Fruit fly (Drosophila melanogaster): Measurements from ENCODE around the gene MED14.

MED14 gene

DNA sequence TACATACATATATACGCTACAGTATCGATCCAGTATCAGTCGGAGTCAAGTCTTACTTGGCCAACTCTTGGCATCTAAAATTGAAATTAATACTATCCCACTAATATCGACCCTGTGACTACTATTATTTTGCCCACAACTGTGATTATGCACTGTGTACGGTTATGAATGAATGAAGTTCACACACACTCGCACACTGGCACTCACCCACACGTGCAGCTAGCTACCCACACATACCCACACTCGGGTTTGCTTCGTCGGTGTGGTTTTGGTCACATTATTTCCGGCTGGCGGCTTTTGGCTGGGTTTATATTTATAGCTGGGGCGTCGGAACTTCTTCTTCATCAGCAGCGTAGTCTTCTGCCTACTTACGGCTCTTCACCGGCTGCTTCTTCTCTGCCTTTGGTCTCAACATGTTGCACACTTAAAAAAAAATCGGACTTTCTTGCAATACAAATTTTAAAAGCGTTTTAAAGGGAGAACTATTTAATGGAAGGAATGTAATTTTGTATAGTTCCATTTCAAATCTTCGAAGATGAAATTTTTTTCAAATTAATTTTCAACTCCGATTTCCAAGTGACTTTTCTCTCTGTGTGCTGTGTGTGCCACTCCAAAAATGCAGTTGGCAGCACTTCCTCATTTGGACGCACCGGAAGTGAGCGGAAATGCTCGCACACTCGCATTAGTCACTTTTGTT is 41.4 kb downstream of the MED14 start:
- TF ChIP-seq D1 (tag; optimal IDR thresholded peaks at IDR 0.05) (no peak), CG34367 (tag; optimal IDR thresholded peaks at IDR 0.05) (peak; percentile 76), CG10348 (GFP tag; IDR thresholded peaks at IDR 0.05) (peak; percentile 40; the same call in 1 of the 2 replicates), CG15710 (tag; optimal IDR thresholded peaks at IDR 0.05) (peak; percentile 75), rn (GFP tag; IDR thresholded peaks at IDR 0.05) (peak; percentile 83), CG9948 (tag; optimal IDR thresholded peaks at IDR 0.05) (peak; percentile 80), fd96Ca (GFP tag; IDR thresholded peaks at IDR 0.05) (peak; percentile 87), CG13204 (GFP tag; optimal IDR thresholded peaks at IDR 0.05) (peak; percentile 7), Snoo (tag; optimal IDR thresholded peaks at IDR 0.05) (peak; percentile 72), Ets98B (GFP tag; IDR thresholded peaks at IDR 0.05) (peak; percentile 91), CG4496 (GFP tag; IDR thresholded peaks at IDR 0.05) (peak; percentile 92), Pif1B (GFP tag; optimal IDR thresholded peaks at IDR 0.05) (peak; percentile 75), CG32121 (GFP tag; IDR thresholded peaks at IDR 0.05) (peak; percentile 92), CG17806 (tag; optimal IDR thresholded peaks at IDR 0.05) (peak; percentile 82), CG8159 (tag; optimal IDR thresholded peaks at IDR 0.05) (peak; percentile 85), EcR (GFP tag; optimal IDR thresholded peaks at IDR 0.05) (no peak), CG12605 (GFP tag; IDR thresholded peaks at IDR 0.05) (peak; percentile 72), CG8301 (tag; optimal IDR thresholded peaks at IDR 0.05) (peak; percentile 91), Pif1A (GFP tag; optimal IDR thresholded peaks at IDR 0.05) (peak; percentile 82), gl (tag; optimal IDR thresholded peaks at IDR 0.05) (peak; percentile 44), CG14655 (GFP tag; optimal IDR thresholded peaks at IDR 0.05) (peak; percentile 91)

DNA sequence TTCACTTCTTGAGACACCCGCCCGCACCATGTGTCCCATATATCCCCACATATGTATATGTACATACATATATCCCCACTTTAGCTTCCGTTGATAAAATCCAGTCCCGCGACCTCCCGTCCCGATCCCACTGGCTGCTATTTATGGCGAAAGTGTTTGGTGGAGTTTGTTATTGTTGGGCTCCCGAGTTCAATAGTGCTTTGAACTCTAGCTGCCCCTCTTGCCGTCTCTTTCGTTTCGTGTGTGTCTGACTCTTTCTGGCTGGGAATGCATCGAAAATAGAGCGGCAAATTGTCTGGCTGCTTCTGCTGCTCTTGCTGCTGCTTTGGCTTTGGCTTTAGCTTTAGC is 41.9 kb downstream of the MED14 start:
- TF ChIP-seq gl (tag; optimal IDR thresholded peaks at IDR 0.05), result no peak
- peak; percentile 83 for TF ChIP-seq EcR (GFP tag; optimal IDR thresholded peaks at IDR 0.05)

DNA sequence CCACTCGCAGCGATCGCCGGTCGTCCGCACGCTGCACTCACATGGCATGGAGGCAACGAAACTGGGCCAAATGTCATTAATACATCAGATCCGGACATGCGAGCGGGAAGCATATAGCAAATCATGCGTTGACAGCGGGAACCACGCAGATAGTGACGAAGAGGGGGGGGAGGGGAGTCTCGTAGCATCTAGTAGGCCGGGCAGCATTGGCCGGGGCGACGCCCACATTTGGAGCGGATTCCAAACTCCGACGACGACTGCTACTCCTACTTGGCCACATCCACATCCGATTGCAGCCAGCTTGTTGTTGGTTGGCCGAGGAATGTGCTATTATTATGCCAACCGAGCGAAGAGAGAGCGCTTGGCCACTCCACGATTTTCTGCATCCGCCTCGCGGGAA is 42.5 kb downstream of the MED14 start:
- no peak for TF ChIP-seq D1 (tag; optimal IDR thresholded peaks at IDR 0.05)
- TF ChIP-seq Ets98B (GFP tag; IDR thresholded peaks at IDR 0.05), result peak; percentile 13; the same call in 1 of the 2 replicates

DNA sequence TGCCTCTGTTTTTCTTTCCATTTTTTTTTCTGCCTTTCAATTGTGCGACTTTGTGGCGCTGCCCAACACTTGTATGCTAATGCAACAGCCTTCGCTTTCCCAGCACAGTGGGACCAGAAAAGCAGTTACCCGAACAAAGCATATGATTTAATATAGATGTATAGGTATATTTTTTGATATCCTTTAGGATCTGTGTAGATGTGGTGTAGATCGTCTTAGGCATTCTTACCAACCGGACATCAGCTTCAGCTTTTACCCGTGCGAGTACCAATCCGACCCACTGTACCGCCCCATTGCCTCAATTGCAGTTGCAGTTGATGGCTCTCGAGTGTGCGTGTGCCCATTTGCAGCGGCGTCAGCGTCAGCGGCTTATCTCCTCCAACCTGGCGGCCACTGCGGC is 43.4 kb downstream of the MED14 start:
- TF ChIP-seq rn (GFP tag; IDR thresholded peaks at IDR 0.05), result peak; percentile 93
- TF ChIP-seq CG12605 (GFP tag; IDR thresholded peaks at IDR 0.05), result peak; percentile 93
- peak; percentile 82 for TF ChIP-seq Pif1B (GFP tag; optimal IDR thresholded peaks at IDR 0.05)
- TF ChIP-seq fd96Ca (GFP tag; IDR thresholded peaks at IDR 0.05), result peak; percentile 99
- peak; percentile 96 for TF ChIP-seq CG14655 (GFP tag; optimal IDR thresholded peaks at IDR 0.05)
- TF ChIP-seq Ets98B (GFP tag; IDR thresholded peaks at IDR 0.05), result peak; percentile 98
- TF ChIP-seq CG34367 (tag; optimal IDR thresholded peaks at IDR 0.05), result peak; percentile 68
- TF ChIP-seq CG13204 (GFP tag; optimal IDR thresholded peaks at IDR 0.05), result peak; percentile 37
- TF ChIP-seq CG15710 (tag; optimal IDR thresholded peaks at IDR 0.05), result peak; percentile 60
- TF ChIP-seq Snoo (tag; optimal IDR thresholded peaks at IDR 0.05), result peak; percentile 48
- TF ChIP-seq EcR (GFP tag; optimal IDR thresholded peaks at IDR 0.05), result no peak
- TF ChIP-seq CG8301 (tag; optimal IDR thresholded peaks at IDR 0.05), result peak; percentile 96
- peak; percentile 93 for TF ChIP-seq Pif1A (GFP tag; optimal IDR thresholded peaks at IDR 0.05)
- peak; percentile 7 for TF ChIP-seq D1 (tag; optimal IDR thresholded peaks at IDR 0.05)
- peak; percentile 90 for TF ChIP-seq CG10348 (GFP tag; IDR thresholded peaks at IDR 0.05)
- TF ChIP-seq CG8159 (tag; optimal IDR thresholded peaks at IDR 0.05), result peak; percentile 69
- TF ChIP-seq CG4496 (GFP tag; IDR thresholded peaks at IDR 0.05), result peak; percentile 98
- TF ChIP-seq gl (tag; optimal IDR thresholded peaks at IDR 0.05), result peak; percentile 50
- TF ChIP-seq CG32121 (GFP tag; IDR thresholded peaks at IDR 0.05), result peak; percentile 98
- TF ChIP-seq CG9948 (tag; optimal IDR thresholded peaks at IDR 0.05), result peak; percentile 86
- TF ChIP-seq CG17806 (tag; optimal IDR thresholded peaks at IDR 0.05), result peak; percentile 80

DNA sequence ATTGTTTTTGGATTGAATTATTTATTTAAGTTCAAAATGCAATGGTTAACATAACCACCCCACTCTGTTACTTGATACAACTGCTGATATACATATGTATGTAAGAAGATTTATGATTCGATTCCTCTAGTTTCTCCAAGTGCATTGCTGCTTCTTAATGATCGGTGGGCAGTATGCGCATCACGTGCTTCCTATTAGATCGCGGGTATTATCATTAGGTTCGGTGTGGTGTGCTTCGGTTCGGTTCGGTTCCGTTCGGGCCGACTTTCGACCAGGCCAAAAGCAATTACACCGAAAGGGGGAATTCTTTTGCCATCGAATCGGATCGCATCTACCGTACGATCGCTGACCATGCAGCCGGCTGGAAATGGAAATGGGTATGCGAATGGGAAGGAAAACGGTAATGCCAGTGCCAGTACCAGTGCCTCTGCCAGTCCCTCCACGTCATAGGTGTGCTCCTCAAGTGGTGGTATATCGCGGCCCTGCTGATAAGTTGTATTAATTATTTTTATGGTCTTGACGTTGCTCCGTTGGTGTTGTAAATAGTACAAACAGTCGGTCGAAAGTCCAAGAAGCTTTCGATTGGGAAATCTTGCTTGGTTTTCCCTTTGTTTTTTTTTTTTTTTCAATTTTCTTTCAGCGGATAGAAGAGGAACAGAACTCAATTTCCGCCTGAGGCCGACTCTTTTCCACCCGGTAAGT is 44.4 kb downstream of the MED14 start:
- TF ChIP-seq CG9948 (tag; optimal IDR thresholded peaks at IDR 0.05) (no peak), CG8301 (tag; optimal IDR thresholded peaks at IDR 0.05) (peak; percentile 57), CG34367 (tag; optimal IDR thresholded peaks at IDR 0.05) (no peak), CG10348 (GFP tag; IDR thresholded peaks at IDR 0.05) (no peak), CG14655 (GFP tag; optimal IDR thresholded peaks at IDR 0.05) (peak; percentile 66), Ets98B (GFP tag; IDR thresholded peaks at IDR 0.05) (peak; percentile 49; the same call in 1 of the 2 replicates), fd96Ca (GFP tag; IDR thresholded peaks at IDR 0.05) (peak; percentile 14; the same call in 1 of the 3 replicates)

DNA sequence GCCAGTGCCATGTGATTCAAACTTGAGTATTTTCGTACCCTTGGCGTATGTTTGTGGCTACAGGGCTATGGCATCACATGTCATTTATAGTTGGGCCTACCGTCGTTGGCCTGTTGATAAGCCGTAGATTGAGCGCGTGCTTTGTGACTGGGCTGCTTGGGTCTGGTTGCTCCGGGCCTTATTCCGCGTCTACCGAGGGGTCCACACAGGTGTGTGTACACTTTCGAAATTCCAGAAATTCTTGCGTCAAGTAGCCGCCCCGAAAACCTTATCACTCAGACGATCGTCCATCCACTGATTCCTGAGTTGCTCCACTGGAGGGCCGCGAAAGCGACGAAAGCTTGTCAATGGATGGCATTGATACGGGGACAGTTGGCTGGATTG is 45.0 kb downstream of the MED14 start:
- TF ChIP-seq Pif1B (GFP tag; optimal IDR thresholded peaks at IDR 0.05) (no peak), CG34367 (tag; optimal IDR thresholded peaks at IDR 0.05) (no peak), CG4496 (GFP tag; IDR thresholded peaks at IDR 0.05) (no peak), CG15710 (tag; optimal IDR thresholded peaks at IDR 0.05) (no peak), EcR (GFP tag; optimal IDR thresholded peaks at IDR 0.05) (no peak), CG8301 (tag; optimal IDR thresholded peaks at IDR 0.05) (no peak), CG8159 (tag; optimal IDR thresholded peaks at IDR 0.05) (no peak)

Data from whole organism, pupa.